Fruit fly (Drosophila melanogaster) whole organism, embryonic: ENCODE results near the gene CG17349.

ENCODE experiments used
- ATbp ChIP-seq: fragments of 200-800 bp; sonication (Bioruptor generic); optimal IDR thresholded peaks from 2 replicates; lab custom pipeline; 2017; ENCODE audit warnings: missing biosample characterization, mild to moderate bottlenecking, missing genetic modification characterization, missing genetic modification reagents
- Adf1 ChIP-seq: fragments of 200-800 bp; sonication (Bioruptor generic); IDR thresholded peaks from 2 replicates; pipeline ENCODE4 v1.3.6; 2022; ENCODE audit warnings: missing biosample characterization, missing genetic modification characterization
- CG10979 ChIP-seq: fragments of 200-800 bp; sonication (Bioruptor generic); optimal IDR thresholded peaks from 2 replicates; lab custom pipeline; 2018; ENCODE audit warnings: missing biosample characterization, mild to moderate bottlenecking, missing genetic modification characterization, moderate library complexity
- CG11504 ChIP-seq: fragments of 200-800 bp; sonication (Bioruptor generic); optimal IDR thresholded peaks from 3 replicates; lab custom pipeline; 2019; ENCODE audit warnings: missing biosample characterization, mild to moderate bottlenecking, missing genetic modification characterization, moderate library complexity
- CG11560 ChIP-seq: fragments of 200-800 bp; sonication (Bioruptor generic); IDR thresholded peaks from 3 replicates; pipeline ENCODE4 v1.3.6; 2022; ENCODE audit warnings: missing biosample characterization, missing genetic modification characterization
- CG13894 ChIP-seq: fragments of 200-800 bp; sonication (Bioruptor generic); optimal IDR thresholded peaks from 3 replicates; lab custom pipeline; 2018; ENCODE audit warnings: missing biosample characterization, mild to moderate bottlenecking, missing genetic modification characterization, moderate library complexity
- CG15601 ChIP-seq: fragments of 200-800 bp; sonication (Bioruptor generic); optimal IDR thresholded peaks from 3 replicates; lab custom pipeline; 2019; ENCODE audit warnings: missing biosample characterization, mild to moderate bottlenecking, missing genetic modification characterization, moderate library complexity
- CG17912 ChIP-seq: fragments of 200-800 bp; sonication (Bioruptor generic); optimal IDR thresholded peaks from 2 replicates; lab custom pipeline; 2018; ENCODE audit warnings: missing biosample characterization, mild to moderate bottlenecking, missing genetic modification characterization
- CG18619 ChIP-seq: fragments of 200-800 bp; sonication (Bioruptor generic); optimal IDR thresholded peaks from 3 replicates; lab custom pipeline; 2017; ENCODE audit warnings: missing biosample characterization, mild to moderate bottlenecking, missing genetic modification characterization
- CG2199 ChIP-seq: fragments of 200-800 bp; sonication (Bioruptor generic); IDR thresholded peaks from 3 replicates; pipeline ENCODE4 v1.3.6; 2022; ENCODE audit warnings: missing biosample characterization, missing genetic modification characterization
- CG2202 ChIP-seq: fragments of 200-800 bp; sonication (Bioruptor generic); optimal IDR thresholded peaks from 2 replicates; lab custom pipeline; 2018; ENCODE audit warnings: missing biosample characterization, mild to moderate bottlenecking, missing genetic modification characterization
- CG31388 ChIP-seq: fragments of 200-800 bp; sonication (Bioruptor generic); optimal IDR thresholded peaks from 2 replicates; lab custom pipeline; 2016; ENCODE audit warnings: missing biosample characterization, missing genetic modification characterization
- CG3163 ChIP-seq: fragments of 200-800 bp; sonication (Bioruptor generic); optimal IDR thresholded peaks from 3 replicates; lab custom pipeline; 2016; ENCODE audit warnings: missing biosample characterization, missing genetic modification characterization
- CG4617 ChIP-seq: fragments of 200-800 bp; sonication (Bioruptor generic); optimal IDR thresholded peaks from 3 replicates; lab custom pipeline; 2016; ENCODE audit warnings: missing biosample characterization, missing genetic modification characterization, borderline replicate concordance
- CG4730 ChIP-seq: fragments of 200-800 bp; sonication (Bioruptor generic); IDR thresholded peaks from 2 replicates; pipeline ENCODE4 v1.3.6; 2022; ENCODE audit warnings: missing biosample characterization, missing genetic modification characterization
- CG4820 ChIP-seq: fragments of 200-800 bp; sonication (Bioruptor generic); optimal IDR thresholded peaks from 3 replicates; lab custom pipeline; 2016; ENCODE audit warnings: missing biosample characterization, missing genetic modification characterization
- CG6272 ChIP-seq: fragments of 200-800 bp; sonication (Bioruptor generic); IDR thresholded peaks from 2 replicates; pipeline ENCODE4 v1.3.6; 2022; ENCODE audit warnings: missing biosample characterization, missing genetic modification characterization
- CG6683 ChIP-seq: fragments of 200-800 bp; sonication (Bioruptor generic); optimal IDR thresholded peaks from 2 replicates; lab custom pipeline; 2017; ENCODE audit warnings: missing biosample characterization, mild to moderate bottlenecking, missing genetic modification characterization, missing genetic modification reagents
- CG6765 ChIP-seq: fragments of 200-800 bp; sonication (Bioruptor generic); optimal IDR thresholded peaks from 3 replicates; lab custom pipeline; 2017; ENCODE audit warnings: missing biosample characterization, mild to moderate bottlenecking, missing genetic modification characterization
- CG7372 ChIP-seq: fragments of 200-800 bp; sonication (Bioruptor generic); IDR thresholded peaks from 2 replicates; pipeline ENCODE4 v1.3.6; 2022; ENCODE audit warnings: missing biosample characterization, missing genetic modification characterization
- CG8765 ChIP-seq: fragments of 200-800 bp; sonication (Bioruptor generic); IDR thresholded peaks from 2 replicates; pipeline ENCODE4 v1.3.6; 2022; ENCODE audit warnings: missing biosample characterization, missing genetic modification characterization
- Camta ChIP-seq: fragments of 200-800 bp; sonication (Bioruptor generic); optimal IDR thresholded peaks from 2 replicates; lab custom pipeline; 2016; ENCODE audit warnings: missing biosample characterization, missing genetic modification characterization
- Chrac-16 ChIP-seq: fragments of 200-800 bp; sonication (Bioruptor generic); optimal IDR thresholded peaks from 3 replicates; lab custom pipeline; 2016; ENCODE audit warnings: missing biosample characterization, missing genetic modification characterization
- CkIIα-i1 ChIP-seq: fragments of 200-800 bp; sonication (Bioruptor generic); IDR thresholded peaks from 2 replicates; pipeline ENCODE4 v1.3.6; 2022; ENCODE audit warnings: missing biosample characterization, missing genetic modification characterization
- Dfd ChIP-seq, 2 experiments: fragments of >200 bp; optimal IDR thresholded peaks; 2 replicates each; lab custom pipeline; 2017; ENCODE audit warnings: missing biosample characterization in 2 of 2, missing genetic modification characterization in 2 of 2
- HLHmδ ChIP-seq: fragments of 200-800 bp; sonication (Bioruptor generic); optimal IDR thresholded peaks from 2 replicates; lab custom pipeline; 2018; ENCODE audit warnings: missing biosample characterization, mild to moderate bottlenecking, missing genetic modification characterization, moderate library complexity
- Lim3 ChIP-seq: fragments of 200-800 bp; sonication (Bioruptor generic); IDR thresholded peaks from 2 replicates; pipeline ENCODE4 v1.3.6; 2022; ENCODE audit warnings: missing biosample characterization, missing genetic modification characterization
- MTF-1 ChIP-seq: fragments of 200-800 bp; sonication (Bioruptor generic); optimal IDR thresholded peaks from 2 replicates; lab custom pipeline; 2018; ENCODE audit warnings: missing biosample characterization, mild to moderate bottlenecking, missing genetic modification characterization, borderline replicate concordance
- Myb ChIP-seq: fragments of 200-800 bp; sonication (Bioruptor generic); optimal IDR thresholded peaks from 2 replicates; lab custom pipeline; 2016; ENCODE audit warnings: missing biosample characterization, missing genetic modification characterization
- Rx ChIP-seq: fragments of 200-800 bp; sonication (Bioruptor generic); IDR thresholded peaks from 2 replicates; pipeline ENCODE4 v1.3.6; 2022; ENCODE audit warnings: missing biosample characterization, missing genetic modification characterization
- Sox100B ChIP-seq: fragments of 200-800 bp; sonication (Bioruptor generic); optimal IDR thresholded peaks from 3 replicates; lab custom pipeline; 2018; ENCODE audit warnings: missing biosample characterization, mild to moderate bottlenecking, missing genetic modification characterization
- amos ChIP-seq: fragments of 200-800 bp; sonication (Bioruptor generic); IDR thresholded peaks from 2 replicates; pipeline ENCODE4 v1.3.6; 2022; ENCODE audit warnings: missing biosample characterization, missing genetic modification characterization; ENCODE audit not compliant: partially characterized antibody
- ap ChIP-seq: fragments of 200-800 bp; sonication (Bioruptor generic); IDR thresholded peaks from 2 replicates; pipeline ENCODE4 v1.3.6; 2022; ENCODE audit warnings: missing biosample characterization, missing genetic modification characterization
- cwo ChIP-seq: fragments of 200-800 bp; sonication (Bioruptor generic); optimal IDR thresholded peaks from 3 replicates; lab custom pipeline; 2017; ENCODE audit warnings: missing biosample characterization, missing genetic modification characterization, mild to moderate bottlenecking, moderate library complexity, missing genetic modification reagents
- dpn ChIP-seq, 2 experiments: fragments of 200-800 bp; sonication (Bioruptor generic); optimal IDR thresholded peaks; 3 replicates each; lab custom pipeline; 2016; ENCODE audit warnings: missing biosample characterization in 2 of 2, missing genetic modification characterization in 2 of 2
- en ChIP-seq: fragments of 200-800 bp; sonication (Bioruptor generic); optimal IDR thresholded peaks from 2 replicates; lab custom pipeline; 2016; ENCODE audit warnings: missing biosample characterization, missing genetic modification characterization
- esg ChIP-seq: fragments of 200-800 bp; sonication (Bioruptor generic); conservative IDR thresholded peaks from 2 replicates; pipeline ENCODE4 v1.3.6; 2022; ENCODE audit warnings: missing biosample characterization, missing genetic modification characterization
- fru ChIP-seq: fragments of >200 bp; optimal IDR thresholded peaks from 2 replicates; lab custom pipeline; 2017
- gro ChIP-seq: fragments of 200-800 bp; sonication (Bioruptor generic); optimal IDR thresholded peaks from 2 replicates; lab custom pipeline; 2016; ENCODE audit warnings: missing biosample characterization, missing genetic modification characterization
- h ChIP-seq: fragments of >200 bp; optimal IDR thresholded peaks from 2 replicates; lab custom pipeline; 2017
- ham ChIP-seq: fragments of 200-800 bp; sonication (Bioruptor generic); IDR thresholded peaks from 2 replicates; pipeline ENCODE4 v1.3.6; 2022; ENCODE audit warnings: missing biosample characterization, missing genetic modification characterization
- ind ChIP-seq: fragments of 200-800 bp; sonication (Bioruptor generic); optimal IDR thresholded peaks from 3 replicates; lab custom pipeline; 2016; ENCODE audit warnings: missing biosample characterization, missing genetic modification characterization
- ken ChIP-seq: fragments of 200-800 bp; sonication (Bioruptor generic); IDR thresholded peaks from 3 replicates; pipeline ENCODE4 v1.3.6; 2022; ENCODE audit warnings: missing biosample characterization, missing genetic modification characterization
- mam ChIP-seq: fragments of 200-800 bp; sonication (Bioruptor generic); optimal IDR thresholded peaks from 3 replicates; lab custom pipeline; 2016; ENCODE audit warnings: missing biosample characterization, missing genetic modification characterization
- sens ChIP-seq: fragments of 200-800 bp; sonication (Bioruptor generic); peaks from one replicate; lab custom pipeline; 2016; ENCODE audit warnings: missing biosample characterization, missing genetic modification characterization
- slou ChIP-seq: fragments of 200-800 bp; sonication (Bioruptor generic); optimal IDR thresholded peaks from 3 replicates; lab custom pipeline; 2016; ENCODE audit warnings: missing biosample characterization, missing genetic modification characterization
- tio ChIP-seq: fragments of 200-800 bp; sonication (Bioruptor generic); optimal IDR thresholded peaks from 2 replicates; lab custom pipeline; 2017; ENCODE audit warnings: missing biosample characterization, missing genetic modification characterization, inconsistent platforms
- toy ChIP-seq: fragments of 200-800 bp; sonication (Bioruptor generic); IDR thresholded peaks from 2 replicates; pipeline ENCODE4 v1.3.6; 2022; ENCODE audit warnings: missing biosample characterization, missing genetic modification characterization
- zf30C ChIP-seq: fragments of 200-800 bp; sonication (Bioruptor generic); optimal IDR thresholded peaks from 3 replicates; lab custom pipeline; 2018; ENCODE audit warnings: missing biosample characterization, mild to moderate bottlenecking, missing genetic modification characterization

The CG17349 gene

dm6 chr2L:19398317-19399234 lies 28.3 kb downstream of the CG17349 start, which contains the start of gene CG17544 (continued):
- TF ChIP-seq tio (GFP tag; lab: Kevin White, UChicago) (peak; percentile 52), ken (GFP tag; lab: Robert Waterston, UW) (no peak; the same call in 2 of the 3 replicates), Myb (peak; percentile 25), CG11560 (0 out of 3 replicates have a peak, but pooled peaks have one; percentile 8), ind (GFP tag; lab: Kevin White, UChicago) (peak; percentile 74), en (GFP tag; lab: Kevin White, UChicago) (no peak), toy (GFP tag; lab: Robert Waterston, UW) (no peak), HLHmδ (GFP tag; lab: Kevin White, UChicago) (peak; percentile 4), slou (no peak), dpn (GFP tag; optimal IDR thresholded peaks at IDR 0.05; lab: Kevin White, UChicago) (peak; percentile 33 to 73), CG2202 (peak; percentile 42), ham (no peak), CG4820 (peak; percentile 52), CG2199 (GFP tag; lab: Robert Waterston, UW) (peak; percentile 85; the same call in 2 of the 3 replicates), MTF-1 (GFP tag; lab: Kevin White, UChicago) (peak; percentile 32), gro (GFP tag; lab: Kevin White, UChicago) (peak; percentile 51), CG31388 (GFP tag; lab: Kevin White, UChicago) (peak; percentile 6), CkIIα-i1 (GFP tag; lab: Robert Waterston, UW) (no peak), amos (GFP tag; lab: Robert Waterston, UW) (peak; percentile 42; the same call in 1 of the 2 replicates), ap (GFP tag; lab: Robert Waterston, UW) (0 out of 2 replicates have a peak, but pooled peaks have one; percentile 10), Rx (GFP tag; lab: Robert Waterston, UW) (peak; percentile 52; the same call in 1 of the 2 replicates), CG4730 (no peak; the same call in none of the 2 replicates), zf30C (GFP tag; lab: Kevin White, UChicago) (peak; percentile 83), CG6765 (GFP tag; lab: Kevin White, UChicago) (peak; percentile 82), h (lab: Kevin White, UChicago) (no peak), ATbp (GFP tag; lab: Kevin White, UChicago) (peak; percentile 70), CG7372 (GFP tag; lab: Robert Waterston, UW) (peak; percentile 25), CG6683 (GFP tag; lab: Kevin White, UChicago) (peak; percentile 78), CG6272 (GFP tag; lab: Robert Waterston, UW) (peak; percentile 13), CG4617 (GFP tag; lab: Kevin White, UChicago) (peak; percentile 36), CG17912 (GFP tag; lab: Kevin White, UChicago) (peak; percentile 44), esg (peak; percentile 40), Adf1 (GFP tag; lab: Robert Waterston, UW) (peak; percentile 48; the same call in 1 of the 2 replicates), Dfd (GFP tag; optimal IDR thresholded peaks at IDR 0.05; lab: Kevin White, UChicago) (no peak), CG10979 (tag; lab: Kevin White, UChicago) (peak; percentile 89), fru (no peak), mam (GFP tag; lab: Kevin White, UChicago) (peak; percentile 63), CG18619 (GFP tag; lab: Kevin White, UChicago) (peak; percentile 87), Lim3 (GFP tag; lab: Robert Waterston, UW) (no peak), CG3163 (GFP tag; lab: Kevin White, UChicago) (peak; percentile 62), cwo (GFP tag; lab: Kevin White, UChicago) (peak; percentile 87), CG8765 (peak; percentile 37; the same call in 1 of the 2 replicates), CG15601 (tag; lab: Kevin White, UChicago) (peak; percentile 81), Sox100B (GFP tag; lab: Kevin White, UChicago) (peak; percentile 88), CG11504 (tag; lab: Kevin White, UChicago) (peak; percentile 86), Camta (GFP tag; lab: Kevin White, UChicago) (no peak), CG13894 (tag; lab: Kevin White, UChicago) (peak; percentile 84), Chrac-16 (GFP tag; lab: Kevin White, UChicago) (peak; percentile 59), sens (peak; percentile 84)
